Fruit fly (Drosophila melanogaster) whole organism, pupa: Measurements from ENCODE around the gene CG3281.
A peak's percentile ranks its signal among the peaks of the same experiment; 100 is the strongest.

Experiments used
- CG12605 ChIP-seq: fragments of 200-800 bp; sonication (Bioruptor generic); IDR thresholded peaks from 2 replicates; pipeline ENCODE4 v1.3.6; 2022; ENCODE audit warnings: missing biosample characterization, missing genetic modification characterization
- CG15710 ChIP-seq: fragments of 200-800 bp; sonication (Bioruptor generic); optimal IDR thresholded peaks from 2 replicates; lab custom pipeline; 2018; ENCODE audit warnings: missing biosample characterization, mild to moderate bottlenecking, missing genetic modification characterization, moderate library complexity
- CG32121 ChIP-seq: fragments of 200-800 bp; sonication (Bioruptor generic); IDR thresholded peaks from 2 replicates; pipeline ENCODE4 v1.3.6; 2022; ENCODE audit warnings: missing biosample characterization, missing genetic modification characterization
- CG8159 ChIP-seq: fragments of 200-800 bp; sonication (Bioruptor generic); optimal IDR thresholded peaks from 3 replicates; lab custom pipeline; 2018; ENCODE audit warnings: missing biosample characterization, mild to moderate bottlenecking, missing genetic modification characterization, moderate library complexity
- CG9948 ChIP-seq: fragments of 200-800 bp; sonication (Bioruptor generic); optimal IDR thresholded peaks from 2 replicates; lab custom pipeline; 2018; ENCODE audit warnings: missing biosample characterization, mild to moderate bottlenecking, missing genetic modification characterization, moderate library complexity
- Ets98B ChIP-seq: fragments of 200-800 bp; sonication (Bioruptor generic); IDR thresholded peaks from 2 replicates; pipeline ENCODE4 v1.3.6; 2022; ENCODE audit warnings: missing biosample characterization, missing genetic modification characterization
- fd96Ca ChIP-seq: fragments of 200-800 bp; sonication (Bioruptor generic); IDR thresholded peaks from 3 replicates; pipeline ENCODE4 v1.3.6; 2022; ENCODE audit warnings: missing biosample characterization, missing genetic modification characterization
- gl ChIP-seq: fragments of 200-800 bp; sonication (Bioruptor generic); optimal IDR thresholded peaks from 2 replicates; lab custom pipeline; 2018; ENCODE audit warnings: missing biosample characterization, mild to moderate bottlenecking, missing genetic modification characterization

dm6 chr3R:11979879-11980571, 17.4 kb upstream of the CG3281 start, which contains the start of gene CG18547:
- TF ChIP-seq CG8159 (tag; lab: Kevin White, UChicago) = peak; percentile 62
- TF ChIP-seq gl (tag; lab: Kevin White, UChicago) = no peak
- no peak for TF ChIP-seq CG32121 (GFP tag; lab: Robert Waterston, UW)
- peak; percentile 46 for TF ChIP-seq CG15710 (tag; lab: Kevin White, UChicago)
- peak; percentile 51 for TF ChIP-seq CG9948 (tag; lab: Kevin White, UChicago)
- 0 out of 2 replicates have a peak, but pooled peaks have one; percentile 31 for TF ChIP-seq Ets98B (GFP tag; lab: Robert Waterston, UW)
- TF ChIP-seq fd96Ca = no peak
- TF ChIP-seq CG12605 = no peak
